Worm (Caenorhabditis elegans): ENCODE measurements around the gene R11H6.4.

DNA sequence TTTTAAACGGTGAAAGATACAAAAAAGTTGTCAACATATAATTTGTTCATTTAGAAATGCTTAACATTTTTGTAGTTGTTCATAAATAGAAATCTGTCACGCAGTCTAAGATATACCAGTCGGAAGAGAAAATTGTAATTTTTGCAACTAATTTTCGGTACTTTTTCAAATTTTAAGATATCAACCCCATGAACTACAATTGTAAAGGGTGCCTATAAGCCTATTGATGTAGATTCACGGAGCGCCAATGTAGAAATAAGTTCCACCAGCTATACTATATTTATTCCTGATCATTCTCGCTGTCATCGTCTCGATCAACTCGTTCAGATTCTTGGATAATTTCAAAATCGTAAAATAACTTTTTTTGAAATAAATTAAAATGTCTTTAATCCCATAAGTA is 14.8 kb upstream of the R11H6.4 start:
- TF ChIP-seq ztf-4 (tag; optimal IDR thresholded peaks at IDR 0.05) (no peak), elt-1 (tag; optimal IDR thresholded peaks at IDR 0.05) (no peak), fkh-10 (GFP tag; optimal IDR thresholded peaks at IDR 0.05) (no peak), ztf-11 (tag; optimal IDR thresholded peaks at IDR 0.05) (no peak), egl-27 (tag; optimal IDR thresholded peaks at IDR 0.05) (no peak), nhr-237 (tag; optimal IDR thresholded peaks at IDR 0.05) (no peak), nhr-43 (tag; optimal IDR thresholded peaks at IDR 0.05; ENCODE audit: poor library complexity, severe bottlenecking) (no peak)

All from whole organism, L3 larva.